Worm (Caenorhabditis elegans) whole organism, midembryonic: ENCODE data around the gene E02H9.3.
"Not testable (repeated sequence)": the region's sequence is repeated elsewhere in the genome, so short reads cannot be mapped to it uniquely, and the experiment has no call there.

ENCODE experiments used
- T22C8.4 ChIP-seq: fragments of 200-800 bp; sonication (Bioruptor generic); IDR thresholded peaks from 2 replicates; pipeline ENCODE4 v1.3.6; 2022; ENCODE audit warnings: missing genetic modification characterization, missing compliant biosample characterization
- cog-1 ChIP-seq: sonication (generic microtip); optimal IDR thresholded peaks from 2 replicates; lab custom pipeline; 2016; ENCODE audit warnings: missing genetic modification characterization, missing compliant biosample characterization
- flt-1 ChIP-seq: fragments of 200-800 bp; sonication (Bioruptor generic); IDR thresholded peaks from 2 replicates; pipeline ENCODE4 v1.3.6; 2022; ENCODE audit warnings: missing genetic modification characterization, missing compliant biosample characterization
- klf-2 ChIP-seq: fragments of 200-800 bp; sonication (Bioruptor generic); conservative IDR thresholded peaks from 2 replicates; pipeline ENCODE4 v1.3.6; 2022; ENCODE audit warnings: missing genetic modification reagents, missing genetic modification characterization, missing compliant biosample characterization
- med-1 ChIP-seq: sonication (generic microtip); optimal IDR thresholded peaks from 2 replicates; lab custom pipeline; 2017; ENCODE audit warnings: missing genetic modification characterization, mild to moderate bottlenecking, missing compliant biosample characterization, antibody characterized with exemption, missing genetic modification reagents; ENCODE audit not compliant: insufficient read depth
- ref-1 ChIP-seq: fragments of 200-800 bp; sonication (Bioruptor generic); conservative IDR thresholded peaks from 2 replicates; pipeline ENCODE4 v1.3.6; 2022; ENCODE audit warnings: missing genetic modification reagents, missing genetic modification characterization, missing compliant biosample characterization
- tab-1 ChIP-seq: fragments of 200-800 bp; sonication (Bioruptor generic); IDR thresholded peaks from 2 replicates; pipeline ENCODE4 v1.3.6; 2022; ENCODE audit warnings: missing genetic modification characterization, missing compliant biosample characterization
- ztf-23 ChIP-seq: fragments of 200-800 bp; sonication (Bioruptor generic); IDR thresholded peaks from 2 replicates; pipeline ENCODE4 v1.3.6; 2022; ENCODE audit warnings: missing genetic modification reagents, missing genetic modification characterization, missing compliant biosample characterization
- ztf-29 ChIP-seq: fragments of 200-800 bp; sonication (Bioruptor generic); IDR thresholded peaks from 2 replicates; pipeline ENCODE4 v1.3.6; 2022; ENCODE audit warnings: missing genetic modification reagents, missing genetic modification characterization, missing compliant biosample characterization

Gene E02H9.3

DNA sequence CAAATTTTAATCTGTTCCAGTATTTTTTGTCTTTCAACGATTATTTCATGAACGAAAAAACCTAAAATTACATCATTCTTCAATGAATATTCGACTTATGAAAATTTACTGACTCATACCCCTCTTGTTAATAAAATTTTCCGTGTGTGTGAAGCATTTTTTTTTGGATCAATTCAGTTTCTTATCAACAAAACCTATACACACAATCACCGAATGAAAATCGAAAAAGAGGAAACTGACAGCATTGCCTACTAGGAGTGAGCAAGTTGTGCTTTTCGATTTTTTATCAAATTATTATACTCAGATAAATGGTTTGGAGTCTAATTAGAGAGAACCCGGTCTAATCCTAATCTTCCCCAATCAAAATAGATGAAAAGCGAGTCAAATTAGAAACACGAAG is at the start of gene E02H9.3:
Gene E02H9.3 (plus strand): TSS at position 301 of the 400 bp plus-strand sequence.
- TF ChIP-seq ztf-23 (GFP tag; lab: Robert Waterston, UW); ztf-29; ref-1 (GFP tag; lab: Robert Waterston, UW): not testable (repeated sequence)

DNA sequence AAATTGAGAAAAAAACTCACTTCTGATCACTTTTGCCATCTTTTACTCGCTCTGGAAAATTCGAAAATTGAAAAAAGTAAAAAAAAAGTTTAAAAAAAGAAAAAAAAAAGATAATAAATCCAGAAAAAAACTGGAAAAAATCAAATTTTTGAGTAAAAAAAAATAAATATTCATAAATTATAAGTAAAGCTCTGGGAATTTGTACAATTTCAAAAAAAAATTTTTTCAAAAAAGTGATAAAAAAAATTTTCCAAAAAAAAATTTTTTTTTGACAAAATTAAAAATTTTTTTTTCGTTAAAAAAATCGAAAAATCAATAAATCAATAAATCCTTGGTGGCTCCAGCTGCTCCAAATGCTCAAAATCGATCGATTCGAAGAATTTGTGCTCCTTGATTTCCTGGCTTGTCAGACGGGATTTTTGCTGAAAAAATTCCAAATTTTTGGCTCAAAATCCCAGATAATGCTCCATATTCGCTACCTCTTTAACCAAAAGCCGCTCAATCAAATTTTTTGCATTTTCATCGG is 47.9 kb upstream of the E02H9.3 start, which contains the start of gene mrpl-30:
Gene mrpl-30 (minus strand): TSS at position 51 of the 526 bp plus-strand sequence.
- TF ChIP-seq ztf-23 (GFP tag; lab: Robert Waterston, UW), result no peak
- TF ChIP-seq T22C8.4 (GFP tag; lab: Robert Waterston, UW), result 0 out of 2 replicates have a peak, but pooled peaks have one; percentile 47

ce11 chrIII:2418159-2418658 is 40.6 kb upstream of the E02H9.3 start, which contains the start of the genes W04B5.5 and W04B5.3:
TSS of gene W04B5.5 (minus strand) at chrIII:2418209.
TSS of gene W04B5.3 (plus strand) at chrIII:2418514.
- TF ChIP-seq ztf-29 (no peak), cog-1 (tag; lab: Kevin White, UChicago) (no peak), med-1 (GFP tag; lab: Kevin White, UChicago) (no peak), ztf-23 (GFP tag; lab: Robert Waterston, UW) (no peak), klf-2 (GFP tag; lab: Robert Waterston, UW) (no peak), ref-1 (GFP tag; lab: Robert Waterston, UW) (no peak), T22C8.4 (GFP tag; lab: Robert Waterston, UW) (no peak), tab-1 (GFP tag; lab: Robert Waterston, UW) (no peak), flt-1 (no peak)

ce11 chrIII:2418981-2419380 is 39.9 kb upstream of the E02H9.3 start:
- TF ChIP-seq tab-1 (GFP tag; lab: Robert Waterston, UW), result no peak
- no peak for TF ChIP-seq ref-1 (GFP tag; lab: Robert Waterston, UW)
- no peak for TF ChIP-seq ztf-23 (GFP tag; lab: Robert Waterston, UW)

DNA sequence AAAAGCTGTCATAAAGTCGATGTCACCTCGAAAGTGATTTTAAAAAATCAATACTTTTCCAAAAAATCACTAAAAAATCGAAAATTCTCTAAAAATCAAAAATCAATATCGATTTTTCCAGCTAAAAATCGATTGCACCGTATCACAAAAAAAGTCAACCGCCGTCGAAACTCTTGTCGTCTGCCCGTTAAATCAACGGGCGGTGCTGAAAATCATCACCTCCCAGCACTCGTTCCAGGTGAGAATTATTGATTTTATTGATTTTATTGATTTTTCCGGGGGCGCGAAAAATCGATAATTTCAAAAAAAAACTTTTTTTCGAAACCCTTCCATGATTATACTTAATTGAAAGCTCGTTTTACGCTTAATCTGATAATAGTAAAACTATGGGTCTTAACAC is 39.3 kb upstream of the E02H9.3 start:
- peak; percentile 83 for TF ChIP-seq T22C8.4 (GFP tag; lab: Robert Waterston, UW)
- no peak for TF ChIP-seq ztf-29

DNA sequence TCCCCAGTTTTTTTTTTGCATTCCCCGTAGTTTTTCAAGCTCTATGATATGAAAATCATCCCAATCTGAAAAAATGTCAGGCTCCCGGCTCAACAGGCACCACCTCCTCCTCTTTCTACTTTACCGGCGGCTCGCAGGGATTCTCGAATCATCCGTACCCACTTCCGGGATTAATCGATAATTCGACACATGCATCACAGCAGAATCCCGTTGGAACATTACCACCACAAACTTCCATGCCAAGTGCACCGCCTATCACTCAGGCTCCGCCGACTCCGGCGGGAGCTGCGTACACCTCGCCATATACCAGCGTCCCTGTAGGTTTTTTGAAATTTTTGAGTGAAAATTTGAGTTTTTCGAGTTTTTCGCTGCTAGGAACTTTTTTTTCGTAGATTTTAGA is 37.6 kb upstream of the E02H9.3 start:
- TF ChIP-seq tab-1 (GFP tag; lab: Robert Waterston, UW) (no peak), ztf-29 (no peak), cog-1 (tag; lab: Kevin White, UChicago) (no peak), T22C8.4 (GFP tag; lab: Robert Waterston, UW) (no peak), flt-1 (no peak), ztf-23 (GFP tag; lab: Robert Waterston, UW) (0 out of 2 replicates have a peak, but pooled peaks have one; percentile 20)

- TF ChIP-seq T22C8.4 (GFP tag; lab: Robert Waterston, UW) (peak; percentile 74), ztf-23 (GFP tag; lab: Robert Waterston, UW) (no peak)
Observed at ce11 chrIII:2423638-2424037, 35.2 kb upstream of the E02H9.3 start.

ce11 chrIII:2424783-2425329 is 34.0 kb upstream of the E02H9.3 start:
- 0 out of 2 replicates have a peak, but pooled peaks have one; percentile 43 for TF ChIP-seq tab-1 (GFP tag; lab: Robert Waterston, UW)
- TF ChIP-seq med-1 (GFP tag; lab: Kevin White, UChicago), result no peak

DNA sequence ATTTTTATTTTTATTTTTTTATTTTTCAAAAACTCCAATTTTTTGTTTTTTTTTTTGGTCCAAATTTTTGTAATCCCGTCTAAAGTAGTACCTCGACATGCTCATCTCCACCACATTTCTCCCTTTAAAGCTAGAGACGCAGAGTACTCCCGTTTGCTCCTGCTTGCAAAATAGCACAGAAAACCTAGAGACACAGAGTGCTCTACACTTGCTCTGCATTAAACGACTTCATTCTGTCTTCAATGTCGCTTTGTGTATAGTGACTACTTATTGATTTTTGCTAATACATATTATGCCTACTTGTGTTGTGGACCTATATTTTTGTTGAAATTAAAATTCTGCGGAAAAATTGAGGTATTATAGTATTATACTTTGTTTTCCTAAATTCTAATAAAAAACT is 32.7 kb upstream of the E02H9.3 start, which contains the start of gene W04B5.8:
Gene W04B5.8 (plus strand): TSS at position 195 of the 400 bp plus-strand sequence.
- TF ChIP-seq ref-1 (GFP tag; lab: Robert Waterston, UW), result no peak
- no peak for TF ChIP-seq cog-1 (tag; lab: Kevin White, UChicago)
- TF ChIP-seq klf-2 (GFP tag; lab: Robert Waterston, UW), result no peak
- no peak for TF ChIP-seq tab-1 (GFP tag; lab: Robert Waterston, UW)
- no peak for TF ChIP-seq ztf-23 (GFP tag; lab: Robert Waterston, UW)
- TF ChIP-seq T22C8.4 (GFP tag; lab: Robert Waterston, UW), result no peak
- no peak for TF ChIP-seq med-1 (GFP tag; lab: Kevin White, UChicago)
- TF ChIP-seq flt-1, result no peak
- TF ChIP-seq ztf-29, result no peak

DNA sequence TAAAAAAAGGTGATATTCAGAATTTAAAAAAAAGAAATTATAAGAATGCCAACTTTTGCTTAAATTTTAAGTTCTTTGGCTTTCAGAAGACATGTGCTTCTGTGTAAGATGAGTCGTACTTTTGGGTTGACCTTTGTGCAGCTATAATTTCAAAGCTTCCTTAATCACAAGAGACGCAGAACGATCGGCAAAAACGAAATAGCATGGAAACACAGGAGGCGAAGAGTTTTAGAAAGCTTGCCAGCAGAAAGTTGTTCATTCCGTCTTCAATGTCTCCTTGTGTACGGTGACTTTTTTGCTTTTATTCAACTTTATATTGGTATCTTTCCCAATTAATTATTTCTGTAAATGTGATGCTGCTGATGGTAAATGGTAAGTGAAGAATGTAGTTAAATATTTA is 25.9 kb upstream of the E02H9.3 start:
- TF ChIP-seq tab-1 (GFP tag; lab: Robert Waterston, UW), result no peak
- TF ChIP-seq med-1 (GFP tag; lab: Kevin White, UChicago), result no peak
- no peak for TF ChIP-seq ref-1 (GFP tag; lab: Robert Waterston, UW)
- TF ChIP-seq cog-1 (tag; lab: Kevin White, UChicago), result no peak
- no peak for TF ChIP-seq flt-1
- TF ChIP-seq klf-2 (GFP tag; lab: Robert Waterston, UW), result no peak
- no peak for TF ChIP-seq T22C8.4 (GFP tag; lab: Robert Waterston, UW)
- TF ChIP-seq ztf-23 (GFP tag; lab: Robert Waterston, UW), result no peak
- TF ChIP-seq ztf-29, result no peak

- not testable (repeated sequence) for TF ChIP-seq med-1 (GFP tag; lab: Kevin White, UChicago); cog-1 (tag; lab: Kevin White, UChicago); klf-2 (GFP tag; lab: Robert Waterston, UW)
Observed at ce11 chrIII:2435373-2435772, 23.5 kb upstream of the E02H9.3 start, which contains the start of gene W04B5.6. TSS of gene W04B5.6 (minus strand) at chrIII:2435473.
